Worm (Caenorhabditis elegans): ENCODE results near the gene rgs-2.

DNA sequence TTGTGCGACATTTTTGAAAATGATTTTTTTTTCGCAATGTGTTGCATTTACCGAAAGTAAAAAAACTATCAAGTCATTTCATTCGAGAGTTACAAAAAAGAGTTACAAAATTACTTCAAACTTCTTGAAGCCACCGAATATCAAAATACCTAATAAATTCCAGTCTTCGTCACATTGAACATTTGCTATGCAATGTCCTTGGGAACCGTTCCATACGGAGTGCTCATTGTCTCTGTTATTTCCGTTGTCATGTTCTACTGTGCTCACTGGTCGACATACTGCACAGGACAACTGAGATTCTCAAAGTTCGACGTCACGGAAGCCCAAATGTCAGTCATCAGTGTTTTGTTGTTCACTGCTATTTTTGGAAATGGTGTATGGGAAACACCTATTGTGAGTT is 51.6 kb downstream of the rgs-2 start:
- no peak for TF ChIP-seq flt-1 (GFP tag; IDR thresholded peaks at IDR 0.05)
- TF ChIP-seq F13C5.2 (tag; optimal IDR thresholded peaks at IDR 0.05) = no peak
- no peak for TF ChIP-seq hmbx-1 (tag; optimal IDR thresholded peaks at IDR 0.05)
- no peak for TF ChIP-seq ama-1 (optimal IDR thresholded peaks at IDR 0.05)
- no peak for TF ChIP-seq B0310.2 (tag; optimal IDR thresholded peaks at IDR 0.05)
- no peak for TF ChIP-seq scrt-1 (GFP tag; IDR thresholded peaks at IDR 0.05)
- no peak for TF ChIP-seq aly-1 (tag; optimal IDR thresholded peaks at IDR 0.05)
- TF ChIP-seq tbx-37 (GFP tag; conservative IDR thresholded peaks at IDR 0.05) = no peak
- no peak for TF ChIP-seq ceh-13 (GFP tag; optimal IDR thresholded peaks at IDR 0.05)
- TF ChIP-seq pes-1 (GFP tag; IDR thresholded peaks at IDR 0.05) = no peak

All from whole organism, early embryonic.